Worm (Caenorhabditis elegans): ENCODE measurements around the gene pqn-13.

Gene pqn-13

ce11 chrV:5699835-5700441 lies 24.0 kb upstream of the pqn-13 start, which contains the start of gene clec-1:
TSS of gene clec-1 (plus strand) at chrV:5700154.
- TF ChIP-seq ceh-28 (tag; optimal IDR thresholded peaks at IDR 0.05), result no peak
- no peak for TF ChIP-seq dmd-6 (GFP tag; IDR thresholded peaks at IDR 0.05)
- TF ChIP-seq php-3 (GFP tag; IDR thresholded peaks at IDR 0.05), result no peak
- no peak for TF ChIP-seq nhr-48 (tag; optimal IDR thresholded peaks at IDR 0.05)
- no peak for TF ChIP-seq zip-2 (tag; optimal IDR thresholded peaks at IDR 0.05)
- TF ChIP-seq hlh-11 (tag; optimal IDR thresholded peaks at IDR 0.05), result peak; percentile 12
- no peak for TF ChIP-seq ztf-7 (tag; optimal IDR thresholded peaks at IDR 0.05)
- no peak for TF ChIP-seq lin-39 (tag; optimal IDR thresholded peaks at IDR 0.05)
- no peak for TF ChIP-seq snpc-4 (tag; optimal IDR thresholded peaks at IDR 0.05)
- no peak for TF ChIP-seq F49E8.2 (tag; optimal IDR thresholded peaks at IDR 0.05; ENCODE audit: borderline replicate concordance)
- no peak for TF ChIP-seq fos-1 (tag; optimal IDR thresholded peaks at IDR 0.05)
- TF ChIP-seq mep-1 (tag; optimal IDR thresholded peaks at IDR 0.05), result no peak
- no peak for TF ChIP-seq nhr-41 (GFP tag; IDR thresholded peaks at IDR 0.05)
- no peak for TF ChIP-seq Y48G9A.11 (GFP tag; IDR thresholded peaks at IDR 0.05)
- TF ChIP-seq ceh-82 (tag; optimal IDR thresholded peaks at IDR 0.05), result no peak
- peak in 1 of 2 experiments; percentile 22 for TF ChIP-seq mdl-1 (tag; optimal IDR thresholded peaks at IDR 0.05)
- peak; percentile 23 for TF ChIP-seq nhr-28 (tag; optimal IDR thresholded peaks at IDR 0.05)
- TF ChIP-seq mxl-3 (GFP tag; optimal IDR thresholded peaks at IDR 0.05), result peak; percentile 34
- TF ChIP-seq egl-27 (tag; optimal IDR thresholded peaks at IDR 0.05), result no peak
- TF ChIP-seq F37D6.2 (tag; optimal IDR thresholded peaks at IDR 0.05), result no peak
- TF ChIP-seq fkh-10 (GFP tag; optimal IDR thresholded peaks at IDR 0.05), result no peak
- no peak for TF ChIP-seq lin-1 (GFP tag; IDR thresholded peaks at IDR 0.05)
- TF ChIP-seq Y5F2A.4 (GFP tag; optimal IDR thresholded peaks at IDR 0.05), result no peak
- no peak for TF ChIP-seq zfp-3 (GFP tag; conservative IDR thresholded peaks at IDR 0.05)
- no peak for TF ChIP-seq F26F4.8 (GFP tag; conservative IDR thresholded peaks at IDR 0.05)
- no peak for TF ChIP-seq hmg-1.1 (GFP tag; IDR thresholded peaks at IDR 0.05)
- no peak for TF ChIP-seq hlh-30 (tag; optimal IDR thresholded peaks at IDR 0.05; ENCODE audit: insufficient read depth)
- TF ChIP-seq unc-130 (GFP tag; optimal IDR thresholded peaks at IDR 0.05), result no peak
- no peak for TF ChIP-seq zip-11 (GFP tag; IDR thresholded peaks at IDR 0.05)
- no peak for TF ChIP-seq nhr-42 (GFP tag; IDR thresholded peaks at IDR 0.05)
- no peak for TF ChIP-seq madf-5 (GFP tag; IDR thresholded peaks at IDR 0.05)
- peak; percentile 52 for TF ChIP-seq ama-1 (optimal IDR thresholded peaks at IDR 0.05)
- no peak for TF ChIP-seq ZK337.2 (GFP tag; IDR thresholded peaks at IDR 0.05)
- TF ChIP-seq dpl-1 (GFP tag; optimal IDR thresholded peaks at IDR 0.05), result no peak
- TF ChIP-seq lin-38 (GFP tag; IDR thresholded peaks at IDR 0.05), result no peak
- no peak for TF ChIP-seq daf-19 (GFP tag; conservative IDR thresholded peaks at IDR 0.05)
- TF ChIP-seq Y105C5A.15 (GFP tag; IDR thresholded peaks at IDR 0.05), result no peak
- TF ChIP-seq ZK546.5 (tag; optimal IDR thresholded peaks at IDR 0.05), result no peak
- no peak for TF ChIP-seq nhr-77 (tag; optimal IDR thresholded peaks at IDR 0.05)
- TF ChIP-seq cey-2 (tag; optimal IDR thresholded peaks at IDR 0.05; ENCODE audit: borderline replicate concordance, insufficient read depth), result no peak
- TF ChIP-seq nhr-25 (tag; optimal IDR thresholded peaks at IDR 0.05; ENCODE audit: borderline replicate concordance, insufficient read depth), result no peak

- TF ChIP-seq hlh-11 (tag; optimal IDR thresholded peaks at IDR 0.05) (peak; percentile 18), nhr-28 (tag; optimal IDR thresholded peaks at IDR 0.05) (peak; percentile 60), aha-1 (tag) (peak; percentile 69), ceh-32 (tag; optimal IDR thresholded peaks at IDR 0.05; ENCODE audit: poor library complexity) (no peak), dmd-6 (GFP tag; IDR thresholded peaks at IDR 0.05) (0 out of 2 replicates have a peak, but pooled peaks have one; percentile 23)
Observed at ce11 chrV:5697581-5697980, 21.7 kb upstream of the pqn-13 start.
